Worm (Caenorhabditis elegans): Measurements from ENCODE around the gene ugt-4.

The ugt-4 gene

ce11 chrV:12752407-12752806 is 42.7 kb downstream of the ugt-4 start, which contains the start of gene C15C8.8 (continued):
- no peak for TF ChIP-seq Y56A3A.18 (GFP tag; IDR thresholded peaks at IDR 0.05)

DNA sequence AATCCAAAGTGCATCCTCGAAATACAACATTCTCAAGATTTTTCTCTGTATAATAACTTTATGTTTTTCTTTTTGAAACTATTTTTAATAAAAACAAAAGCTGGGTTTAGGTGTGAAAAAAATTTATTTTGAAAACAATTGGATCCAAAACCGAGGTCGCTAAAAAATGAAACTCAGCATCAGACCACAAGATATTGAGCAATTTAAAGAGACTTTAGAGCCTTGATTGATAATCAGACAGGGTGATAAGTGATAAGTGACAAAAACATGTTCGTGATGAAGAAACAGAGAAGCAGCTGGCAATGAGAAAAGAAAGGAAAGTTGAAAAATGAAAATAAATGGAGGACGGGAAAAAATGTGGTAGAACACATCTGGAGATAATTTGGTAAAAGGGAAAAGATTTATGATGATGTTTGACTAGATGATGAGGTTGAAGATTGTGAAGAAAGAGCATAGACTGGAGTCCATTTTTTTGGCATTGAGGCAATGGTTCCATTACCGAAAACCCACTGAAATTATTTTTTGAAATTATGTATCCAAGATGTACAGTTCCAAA is 43.6 kb downstream of the ugt-4 start, which contains the start of gene C15C8.6:
C15C8.6 (minus strand) TSS at position 51 of the 556 bp plus-strand sequence.
- TF ChIP-seq D2030.7 (GFP tag; IDR thresholded peaks at IDR 0.05) (no peak), lsy-27 (tag; optimal IDR thresholded peaks at IDR 0.05; ENCODE audit: borderline replicate concordance, insufficient read depth) (no peak), sptf-2 (GFP tag; optimal IDR thresholded peaks at IDR 0.05) (no peak), nfyb-1 (GFP tag; IDR thresholded peaks at IDR 0.05) (no peak), ceh-40 (GFP tag; IDR thresholded peaks at IDR 0.05) (no peak), hmg-20 (GFP tag; IDR thresholded peaks at IDR 0.05) (no peak)

DNA sequence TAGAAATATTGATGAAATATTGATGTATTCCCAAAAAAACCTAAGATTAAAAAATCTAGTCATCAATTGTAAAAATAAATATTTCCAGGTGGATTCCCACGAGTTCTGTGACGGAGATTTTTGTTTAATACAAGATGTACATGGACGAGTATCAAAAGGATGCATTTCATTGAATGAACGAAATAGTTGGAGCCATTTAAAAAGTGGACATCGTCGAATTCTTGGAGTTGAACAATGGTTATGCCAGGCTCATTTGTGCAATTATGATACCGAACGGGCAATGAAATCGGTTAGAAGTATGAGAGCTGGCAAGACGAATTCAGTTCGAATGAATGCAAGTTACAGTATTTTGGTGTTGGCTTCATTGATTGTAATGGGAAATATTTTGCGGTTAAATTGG is 45.6 kb downstream of the ugt-4 start:
- TF ChIP-seq nhr-179 (tag; optimal IDR thresholded peaks at IDR 0.05) (no peak), bed-1 (GFP tag; IDR thresholded peaks at IDR 0.05) (no peak), mxl-1 (tag; optimal IDR thresholded peaks at IDR 0.05) (no peak), Y53F4B.3 (GFP tag; IDR thresholded peaks at IDR 0.05) (no peak), C17E4.6 (GFP tag; IDR thresholded peaks at IDR 0.05) (no peak), nfya-1 (tag; optimal IDR thresholded peaks at IDR 0.05; ENCODE audit: borderline replicate concordance, insufficient read depth) (no peak), efl-1 (GFP tag; optimal IDR thresholded peaks at IDR 0.05) (no peak), sea-2 (GFP tag; IDR thresholded peaks at IDR 0.05) (no peak), attf-3 (GFP tag; conservative IDR thresholded peaks at IDR 0.05) (no peak), unc-62 (GFP tag; optimal IDR thresholded peaks at IDR 0.05) (no peak), hrde-1 (tag; optimal IDR thresholded peaks at IDR 0.05; ENCODE audit: borderline replicate concordance) (no peak), hsf-1 (GFP tag; IDR thresholded peaks at IDR 0.05) (no peak), rcor-1 (GFP tag; IDR thresholded peaks at IDR 0.05) (no peak), xnd-1 (tag; optimal IDR thresholded peaks at IDR 0.05) (no peak), atf-7 (tag; optimal IDR thresholded peaks at IDR 0.05) (no peak)

DNA sequence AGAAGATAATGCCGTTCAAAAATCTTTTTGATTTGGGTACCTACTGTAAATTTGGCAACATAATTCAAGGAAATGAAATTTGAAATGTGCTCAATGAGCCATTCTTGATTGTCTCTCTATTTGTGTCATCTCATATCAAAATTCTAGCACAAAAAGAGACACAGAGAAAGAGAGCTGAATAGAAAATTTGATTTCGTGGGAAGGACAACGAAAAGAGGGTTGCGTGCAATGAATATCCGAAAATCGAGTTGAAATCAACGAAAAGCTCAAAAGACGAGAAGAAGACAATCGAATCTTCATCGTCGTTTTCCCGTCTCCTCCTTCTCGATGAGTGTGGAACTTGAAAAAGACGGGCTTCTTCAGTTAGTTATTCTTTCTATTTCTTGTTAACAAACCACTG is 47.3 kb downstream of the ugt-4 start, which contains the start of gene C15C8.5:
C15C8.5 (plus strand) TSS at position 152 of the 400 bp plus-strand sequence.
- TF ChIP-seq ztf-18 (tag; optimal IDR thresholded peaks at IDR 0.05): no peak
- no peak for TF ChIP-seq mes-4 (tag; optimal IDR thresholded peaks at IDR 0.05)
- TF ChIP-seq madf-8 (GFP tag; conservative IDR thresholded peaks at IDR 0.05): no peak
- TF ChIP-seq dpff-1 (tag; optimal IDR thresholded peaks at IDR 0.05): no peak
- no peak for TF ChIP-seq snpc-1.3 (tag; optimal IDR thresholded peaks at IDR 0.05; ENCODE audit: insufficient read depth)
- no peak for TF ChIP-seq unc-130 (GFP tag; optimal IDR thresholded peaks at IDR 0.05)
- no peak for TF ChIP-seq aptf-3 (GFP tag; IDR thresholded peaks at IDR 0.05)

- TF ChIP-seq sea-2 (GFP tag; IDR thresholded peaks at IDR 0.05) (no peak), ztf-26 (tag; optimal IDR thresholded peaks at IDR 0.05) (no peak), nhr-179 (tag; optimal IDR thresholded peaks at IDR 0.05) (no peak), let-607 (tag; optimal IDR thresholded peaks at IDR 0.05) (no peak), F55B11.4 (tag; optimal IDR thresholded peaks at IDR 0.05; ENCODE audit: borderline replicate concordance, insufficient read depth) (no peak), ztf-3 (GFP tag; optimal IDR thresholded peaks at IDR 0.05) (no peak), mxl-1 (tag; optimal IDR thresholded peaks at IDR 0.05) (no peak), B0035.1 (tag; optimal IDR thresholded peaks at IDR 0.05) (no peak), nfyb-1 (GFP tag; IDR thresholded peaks at IDR 0.05) (no peak), ztf-6 (GFP tag; IDR thresholded peaks at IDR 0.05) (no peak), unc-62 (GFP tag; optimal IDR thresholded peaks at IDR 0.05) (no peak), hrde-1 (tag; optimal IDR thresholded peaks at IDR 0.05; ENCODE audit: borderline replicate concordance) (no peak), nhr-120 (GFP tag; IDR thresholded peaks at IDR 0.05) (no peak), lin-54 (GFP tag; optimal IDR thresholded peaks at IDR 0.05) (no peak), tbp1 (GFP tag; optimal IDR thresholded peaks at IDR 0.05) (no peak), K11D2.4 (GFP tag; IDR thresholded peaks at IDR 0.05) (no peak), lsl-1 (GFP tag; optimal IDR thresholded peaks at IDR 0.05) (no peak), egrh-3 (GFP tag; IDR thresholded peaks at IDR 0.05) (no peak), mel-28 (tag; optimal IDR thresholded peaks at IDR 0.05; ENCODE audit: borderline replicate concordance) (no peak)
Observed at ce11 chrV:12747431-12747830, 47.7 kb downstream of the ugt-4 start, which contains the start of gene C15C8.4. TSS of gene C15C8.4 (minus strand) at chrV:12747463.
